Fruit fly (Drosophila melanogaster) whole organism, pupa: ENCODE measurements around the gene CG14110.

ENCODE experiments used
- CG10348 ChIP-seq: fragments of 200-800 bp; sonication (Bioruptor generic); IDR thresholded peaks from 2 replicates; pipeline ENCODE4 v1.3.6; 2022; ENCODE audit warnings: missing biosample characterization, missing genetic modification characterization
- CG12605 ChIP-seq: fragments of 200-800 bp; sonication (Bioruptor generic); IDR thresholded peaks from 2 replicates; pipeline ENCODE4 v1.3.6; 2022; ENCODE audit warnings: missing biosample characterization, missing genetic modification characterization
- CG13204 ChIP-seq: fragments of 200-800 bp; sonication (Bioruptor generic); optimal IDR thresholded peaks from 2 replicates; lab custom pipeline; 2018; ENCODE audit warnings: missing biosample characterization, mild to moderate bottlenecking, missing genetic modification characterization, moderate library complexity
- CG14655 ChIP-seq: fragments of 200-800 bp; sonication (Bioruptor generic); optimal IDR thresholded peaks from 3 replicates; lab custom pipeline; 2017; ENCODE audit warnings: mild to moderate bottlenecking, missing biosample characterization, missing genetic modification reagents, missing genetic modification characterization
- CG15710 ChIP-seq: fragments of 200-800 bp; sonication (Bioruptor generic); optimal IDR thresholded peaks from 2 replicates; lab custom pipeline; 2018; ENCODE audit warnings: missing biosample characterization, mild to moderate bottlenecking, missing genetic modification characterization, moderate library complexity
- CG17806 ChIP-seq: fragments of 200-800 bp; sonication (Bioruptor generic); optimal IDR thresholded peaks from 2 replicates; lab custom pipeline; 2018; ENCODE audit warnings: missing biosample characterization, mild to moderate bottlenecking, missing genetic modification characterization, moderate library complexity
- CG32121 ChIP-seq: fragments of 200-800 bp; sonication (Bioruptor generic); IDR thresholded peaks from 2 replicates; pipeline ENCODE4 v1.3.6; 2022; ENCODE audit warnings: missing biosample characterization, missing genetic modification characterization
- CG34367 ChIP-seq: fragments of 200-800 bp; sonication (Bioruptor generic); optimal IDR thresholded peaks from 2 replicates; lab custom pipeline; 2018; ENCODE audit warnings: missing biosample characterization, mild to moderate bottlenecking, missing genetic modification characterization
- CG4496 ChIP-seq: fragments of 200-800 bp; sonication (Bioruptor generic); IDR thresholded peaks from 3 replicates; pipeline ENCODE4 v1.3.6; 2022; ENCODE audit warnings: missing biosample characterization, missing genetic modification characterization
- CG8159 ChIP-seq: fragments of 200-800 bp; sonication (Bioruptor generic); optimal IDR thresholded peaks from 3 replicates; lab custom pipeline; 2018; ENCODE audit warnings: missing biosample characterization, mild to moderate bottlenecking, missing genetic modification characterization, moderate library complexity
- CG8301 ChIP-seq: fragments of 200-800 bp; sonication (Bioruptor generic); optimal IDR thresholded peaks from 2 replicates; lab custom pipeline; 2018; ENCODE audit warnings: missing biosample characterization, mild to moderate bottlenecking, missing genetic modification characterization
- CG9948 ChIP-seq: fragments of 200-800 bp; sonication (Bioruptor generic); optimal IDR thresholded peaks from 2 replicates; lab custom pipeline; 2018; ENCODE audit warnings: missing biosample characterization, mild to moderate bottlenecking, missing genetic modification characterization, moderate library complexity
- D1 ChIP-seq: fragments of 200-800 bp; sonication (Bioruptor generic); optimal IDR thresholded peaks from 2 replicates; lab custom pipeline; 2018; ENCODE audit warnings: missing biosample characterization, mild to moderate bottlenecking, missing genetic modification characterization, moderate library complexity
- EcR ChIP-seq: fragments of 200-800 bp; sonication (Bioruptor generic); optimal IDR thresholded peaks from 3 replicates; lab custom pipeline; 2019; ENCODE audit warnings: missing biosample characterization, missing genetic modification characterization, mild to moderate bottlenecking, moderate library complexity, missing genetic modification reagents
- Ets98B ChIP-seq: fragments of 200-800 bp; sonication (Bioruptor generic); IDR thresholded peaks from 2 replicates; pipeline ENCODE4 v1.3.6; 2022; ENCODE audit warnings: missing biosample characterization, missing genetic modification characterization
- Pif1A ChIP-seq: fragments of 200-800 bp; sonication (Bioruptor generic); optimal IDR thresholded peaks from 3 replicates; lab custom pipeline; 2016; ENCODE audit warnings: missing biosample characterization, missing genetic modification characterization
- Pif1B ChIP-seq: fragments of 200-800 bp; sonication (Bioruptor generic); optimal IDR thresholded peaks from 3 replicates; lab custom pipeline; 2016; ENCODE audit warnings: missing biosample characterization, missing genetic modification characterization
- Snoo ChIP-seq: fragments of 200-800 bp; sonication (Bioruptor generic); optimal IDR thresholded peaks from 3 replicates; lab custom pipeline; 2017; ENCODE audit warnings: missing biosample characterization, mild to moderate bottlenecking, missing genetic modification characterization, inconsistent platforms
- fd96Ca ChIP-seq: fragments of 200-800 bp; sonication (Bioruptor generic); IDR thresholded peaks from 3 replicates; pipeline ENCODE4 v1.3.6; 2022; ENCODE audit warnings: missing biosample characterization, missing genetic modification characterization
- gl ChIP-seq: fragments of 200-800 bp; sonication (Bioruptor generic); optimal IDR thresholded peaks from 2 replicates; lab custom pipeline; 2018; ENCODE audit warnings: missing biosample characterization, mild to moderate bottlenecking, missing genetic modification characterization
- rn ChIP-seq: fragments of 200-800 bp; sonication (Bioruptor generic); IDR thresholded peaks from 2 replicates; pipeline ENCODE4 v1.3.6; 2022; ENCODE audit warnings: missing biosample characterization, missing genetic modification characterization

Gene CG14110

DNA sequence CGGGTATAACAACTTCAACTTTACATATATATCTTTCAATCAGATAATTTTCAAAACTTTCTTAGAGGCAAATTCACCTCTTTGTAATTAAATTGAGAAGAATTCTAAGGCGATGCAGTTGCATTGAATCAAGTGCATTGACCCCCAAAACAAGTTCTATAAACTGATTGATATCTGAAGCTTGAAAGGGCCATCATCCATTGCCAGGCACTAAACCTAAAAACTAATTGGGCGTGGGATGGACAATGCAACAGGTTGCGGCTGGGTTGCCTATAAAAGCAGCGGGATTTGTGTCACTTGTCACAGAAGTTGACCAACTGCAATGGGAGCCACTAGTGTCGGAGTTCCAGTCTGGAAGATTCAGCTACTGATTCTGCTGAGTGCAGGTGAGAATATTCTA lies at the start of gene CG14110:
Gene CG14110 (plus strand): TSS at position 301 of the 400 bp plus-strand sequence.
- TF ChIP-seq gl (tag; lab: Kevin White, UChicago) (no peak), Ets98B (GFP tag; lab: Robert Waterston, UW) (no peak), CG13204 (GFP tag; lab: Kevin White, UChicago) (no peak), rn (GFP tag; lab: Robert Waterston, UW) (no peak), CG17806 (tag; lab: Kevin White, UChicago) (no peak), fd96Ca (GFP tag; lab: Robert Waterston, UW) (no peak), CG4496 (no peak), CG8159 (no peak), EcR (GFP tag; lab: Kevin White, UChicago) (no peak), CG12605 (GFP tag; lab: Robert Waterston, UW) (no peak), CG8301 (tag; lab: Kevin White, UChicago) (no peak)

DNA sequence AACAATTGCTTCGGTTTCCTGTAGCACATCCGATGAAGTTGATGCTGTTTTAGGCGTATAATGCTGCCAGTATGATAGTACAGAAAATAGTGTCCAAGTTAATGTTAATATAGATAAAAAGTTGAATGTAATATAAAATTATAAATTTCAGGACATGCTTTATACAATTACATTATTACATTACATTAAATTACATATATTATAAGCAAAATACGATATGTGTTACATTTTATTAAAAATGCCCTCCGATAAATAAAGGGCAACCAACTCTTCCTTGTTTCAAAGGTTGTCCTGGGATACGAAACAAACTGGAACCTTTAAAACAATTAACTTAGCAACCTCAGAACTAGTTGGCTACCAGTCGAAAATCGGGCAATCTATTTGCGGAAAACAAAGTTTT lies 35.9 kb upstream of the CG14110 start, which contains the start of gene CG17687:
Gene CG17687 (plus strand): TSS at position 301 of the 400 bp plus-strand sequence.
- no peak for TF ChIP-seq rn (GFP tag; lab: Robert Waterston, UW)
- no peak for TF ChIP-seq Pif1A (GFP tag; lab: Kevin White, UChicago)
- no peak for TF ChIP-seq gl (tag; lab: Kevin White, UChicago)
- no peak for TF ChIP-seq EcR (GFP tag; lab: Kevin White, UChicago)
- no peak for TF ChIP-seq Snoo (tag; lab: Kevin White, UChicago)
- TF ChIP-seq CG34367 = no peak
- no peak for TF ChIP-seq CG8301 (tag; lab: Kevin White, UChicago)
- no peak for TF ChIP-seq CG14655
- no peak for TF ChIP-seq D1 (tag; lab: Kevin White, UChicago)

DNA sequence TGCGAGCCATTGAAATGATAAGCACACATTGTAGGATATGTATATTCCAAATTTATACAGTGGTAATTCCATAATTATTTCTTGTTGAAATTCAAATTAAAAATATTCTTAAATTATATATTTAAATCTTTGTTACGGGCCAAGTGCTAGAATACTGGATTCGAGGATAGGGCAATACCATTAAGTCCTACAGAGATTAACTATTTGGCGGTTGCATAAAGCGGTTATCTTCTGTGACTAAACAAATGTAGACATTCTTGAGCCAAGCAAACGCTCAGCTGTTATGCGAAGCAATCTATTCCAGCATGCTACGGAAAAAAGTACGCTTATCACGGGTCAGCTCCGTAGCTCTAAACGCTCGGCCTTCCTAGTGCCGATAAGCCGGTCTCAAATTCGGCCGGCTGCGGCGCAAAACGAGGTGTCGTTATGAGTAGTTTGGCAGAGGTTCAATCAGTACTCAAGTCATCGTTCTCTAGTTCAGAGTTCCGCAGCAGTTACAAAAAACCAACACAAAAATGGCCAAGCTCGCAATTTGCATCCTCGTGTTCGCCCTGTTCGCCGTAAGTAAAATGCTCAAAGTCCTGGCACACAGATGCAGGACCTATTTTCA lies 28.4 kb upstream of the CG14110 start, which contains the start of gene Nplp2:
Gene Nplp2 (plus strand): TSS at position 293 of the 610 bp plus-strand sequence.
- TF ChIP-seq CG13204 (GFP tag; lab: Kevin White, UChicago) (no peak), CG10348 (GFP tag; lab: Robert Waterston, UW) (no peak), fd96Ca (GFP tag; lab: Robert Waterston, UW) (no peak), Pif1A (GFP tag; lab: Kevin White, UChicago) (no peak), CG15710 (tag; lab: Kevin White, UChicago) (no peak), CG9948 (tag; lab: Kevin White, UChicago) (no peak), CG8301 (tag; lab: Kevin White, UChicago) (no peak), CG8159 (no peak), CG14655 (no peak), CG32121 (no peak), gl (tag; lab: Kevin White, UChicago) (no peak), CG4496 (no peak), EcR (GFP tag; lab: Kevin White, UChicago) (no peak), CG34367 (no peak), D1 (tag; lab: Kevin White, UChicago) (no peak), Pif1B (GFP tag; lab: Kevin White, UChicago) (no peak), rn (GFP tag; lab: Robert Waterston, UW) (no peak), CG12605 (GFP tag; lab: Robert Waterston, UW) (no peak)

DNA sequence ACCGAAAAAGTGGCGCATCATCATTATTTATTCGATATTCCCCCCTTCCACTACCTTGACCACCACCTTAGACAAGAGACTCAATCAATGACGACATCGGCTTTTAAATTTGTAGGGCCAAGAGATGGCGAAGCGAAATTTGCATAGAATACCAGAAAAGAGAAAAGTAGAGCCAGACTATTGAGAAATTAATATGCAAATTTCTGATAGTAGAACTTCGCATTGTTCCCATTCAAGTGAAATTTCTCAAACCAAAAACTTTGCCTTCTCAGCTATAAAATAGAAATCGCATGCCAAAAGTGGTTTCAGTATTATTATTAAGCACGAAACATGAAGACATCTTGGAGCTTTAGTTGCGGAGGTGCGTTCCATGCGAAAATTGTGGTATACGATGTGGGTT lies 6.9 kb upstream of the CG14110 start, which contains the start of gene CG14111:
Gene CG14111 (plus strand): TSS at position 301 of the 400 bp plus-strand sequence.
- no peak for TF ChIP-seq CG34367
- TF ChIP-seq CG17806 (tag; lab: Kevin White, UChicago) = no peak
- no peak for TF ChIP-seq CG32121
- TF ChIP-seq Snoo (tag; lab: Kevin White, UChicago) = no peak
- TF ChIP-seq CG10348 (GFP tag; lab: Robert Waterston, UW) = no peak
- no peak for TF ChIP-seq Pif1B (GFP tag; lab: Kevin White, UChicago)

DNA sequence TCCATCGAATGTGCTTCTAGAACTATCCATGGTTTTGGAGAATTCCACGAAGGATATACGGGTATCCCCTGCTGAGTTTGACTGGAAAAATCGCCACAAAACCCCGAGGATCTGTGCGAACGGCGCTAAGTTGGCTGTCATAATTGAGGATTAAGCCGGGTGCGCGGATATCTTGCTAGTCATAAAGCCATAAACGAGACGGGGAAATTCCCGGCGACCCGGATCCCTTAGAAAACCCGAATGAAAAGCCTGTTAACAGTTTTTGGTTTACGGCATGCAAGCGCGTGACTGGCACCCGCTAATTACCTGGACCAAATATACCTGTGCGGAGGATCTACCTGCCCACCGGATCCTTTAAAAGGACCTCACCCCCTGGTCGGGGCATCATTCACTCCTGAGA lies 6.4 kb upstream of the CG14110 start, which contains the start of gene SNCF:
Gene SNCF (plus strand): TSS at position 382 of the 400 bp plus-strand sequence.
- no peak for TF ChIP-seq Pif1A (GFP tag; lab: Kevin White, UChicago)
- TF ChIP-seq CG15710 (tag; lab: Kevin White, UChicago) = no peak
- TF ChIP-seq Ets98B (GFP tag; lab: Robert Waterston, UW) = no peak
- TF ChIP-seq EcR (GFP tag; lab: Kevin White, UChicago) = no peak
- TF ChIP-seq CG14655 = no peak
- no peak for TF ChIP-seq fd96Ca (GFP tag; lab: Robert Waterston, UW)
- no peak for TF ChIP-seq CG8159
- TF ChIP-seq CG10348 (GFP tag; lab: Robert Waterston, UW) = no peak
- TF ChIP-seq CG8301 (tag; lab: Kevin White, UChicago) = no peak
- no peak for TF ChIP-seq D1 (tag; lab: Kevin White, UChicago)
- TF ChIP-seq CG13204 (GFP tag; lab: Kevin White, UChicago) = no peak
- TF ChIP-seq CG32121 = no peak
- TF ChIP-seq CG34367 = no peak
- TF ChIP-seq Pif1B (GFP tag; lab: Kevin White, UChicago) = no peak
- TF ChIP-seq CG9948 (tag; lab: Kevin White, UChicago) = no peak
- no peak for TF ChIP-seq CG12605 (GFP tag; lab: Robert Waterston, UW)
- TF ChIP-seq CG4496 = no peak
- no peak for TF ChIP-seq Snoo (tag; lab: Kevin White, UChicago)

DNA sequence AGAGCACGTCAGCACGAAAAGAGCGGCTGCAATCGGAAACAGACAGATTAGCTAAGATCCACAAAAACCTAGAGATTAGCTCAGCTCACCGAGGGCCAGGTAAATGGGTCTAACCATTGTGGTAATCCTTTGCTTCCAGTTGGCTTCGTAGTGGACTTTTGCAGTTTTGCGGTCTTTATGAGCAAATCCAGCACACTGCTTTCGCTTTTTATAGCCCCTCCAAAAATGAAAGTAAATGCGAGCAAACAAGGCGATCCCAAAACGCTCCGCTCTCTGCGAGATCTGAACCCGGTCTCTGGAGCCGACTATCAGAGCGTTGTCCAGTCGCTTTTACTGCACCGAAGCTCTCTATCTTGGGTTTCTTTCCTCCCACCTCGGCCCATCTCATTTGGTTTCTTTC lies 3.4 kb upstream of the CG14110 start, which contains the start of gene CG14107:
Gene CG14107 (minus strand): TSS at position 187 of the 400 bp plus-strand sequence.
- TF ChIP-seq Pif1B (GFP tag; lab: Kevin White, UChicago) (no peak), gl (tag; lab: Kevin White, UChicago) (no peak)
